Worm (Caenorhabditis elegans) whole organism, early embryonic: Measurements from ENCODE around the gene F56D6.13.

Source experiments
- B0310.2 ChIP-seq: sonication (generic microtip); optimal IDR thresholded peaks from 2 replicates; lab custom pipeline; 2016; ENCODE audit warnings: mild to moderate bottlenecking, missing genetic modification characterization, missing compliant biosample characterization
- F13C5.2 ChIP-seq: sonication (generic microtip); optimal IDR thresholded peaks from 2 replicates; lab custom pipeline; 2017; ENCODE audit warnings: mild to moderate bottlenecking, missing genetic modification characterization, inconsistent platforms, missing compliant biosample characterization
- aly-1 ChIP-seq: sonication (generic microtip); optimal IDR thresholded peaks from 2 replicates; lab custom pipeline; 2016; ENCODE audit warnings: missing genetic modification characterization, missing compliant biosample characterization
- ama-1 ChIP-seq: fragments of 150-350 bp; optimal IDR thresholded peaks from 2 replicates; lab custom pipeline; 2014
- ceh-13 ChIP-seq: fragments of 200-800 bp; sonication (Bioruptor generic); optimal IDR thresholded peaks from 2 replicates; lab custom pipeline; 2018; ENCODE audit warnings: mild to moderate bottlenecking, missing genetic modification characterization, missing compliant biosample characterization
- ceh-36 ChIP-seq: sonication (generic microtip); optimal IDR thresholded peaks from 2 replicates; lab custom pipeline; 2016; ENCODE audit warnings: missing genetic modification characterization, inconsistent platforms, missing compliant biosample characterization
- ets-7 ChIP-seq: sonication (generic microtip); optimal IDR thresholded peaks from 2 replicates; lab custom pipeline; 2016; ENCODE audit warnings: missing genotype, missing genetic modification characterization, missing compliant biosample characterization
- flt-1 ChIP-seq: fragments of 200-800 bp; sonication (Bioruptor generic); IDR thresholded peaks from 2 replicates; pipeline ENCODE4 v1.3.6; 2022; ENCODE audit warnings: missing genetic modification characterization, missing compliant biosample characterization
- hmbx-1 ChIP-seq: sonication (generic microtip); optimal IDR thresholded peaks from 2 replicates; lab custom pipeline; 2016; ENCODE audit warnings: mild to moderate bottlenecking, missing genetic modification characterization, missing compliant biosample characterization
- hmg-4 ChIP-seq: fragments of 200-800 bp; sonication (Bioruptor generic); optimal IDR thresholded peaks from 2 replicates; lab custom pipeline; 2018; ENCODE audit warnings: mild to moderate bottlenecking, missing genetic modification characterization, missing compliant biosample characterization
- hnd-1 ChIP-seq: sonication (generic microtip); optimal IDR thresholded peaks from 2 replicates; lab custom pipeline; 2016; ENCODE audit warnings: missing genetic modification characterization, missing compliant biosample characterization
- pes-1 ChIP-seq: fragments of 200-800 bp; sonication (Bioruptor generic); IDR thresholded peaks from 2 replicates; pipeline ENCODE4 v1.3.6; 2022; ENCODE audit warnings: missing genetic modification reagents, missing genetic modification characterization, missing compliant biosample characterization
- scrt-1 ChIP-seq: fragments of 200-800 bp; sonication (Bioruptor generic); IDR thresholded peaks from 2 replicates; pipeline ENCODE4 v1.3.6; 2022; ENCODE audit warnings: missing genetic modification characterization, missing compliant biosample characterization
- sea-1 ChIP-seq: fragments of 200-800 bp; sonication (Bioruptor generic); conservative IDR thresholded peaks from 2 replicates; pipeline ENCODE4 v1.3.6; 2022; ENCODE audit warnings: missing genetic modification characterization, missing compliant biosample characterization
- tbx-11 ChIP-seq: fragments of 200-800 bp; sonication (Bioruptor generic); IDR thresholded peaks from 2 replicates; pipeline ENCODE4 v1.3.6; 2022; ENCODE audit warnings: missing genetic modification characterization, missing compliant biosample characterization
- tbx-37 ChIP-seq: fragments of 200-800 bp; sonication (Bioruptor generic); conservative IDR thresholded peaks from 2 replicates; pipeline ENCODE4 v1.3.6; 2022; ENCODE audit warnings: missing genetic modification reagents, missing genetic modification characterization, missing compliant biosample characterization
- tra-4 ChIP-seq: sonication (generic microtip); optimal IDR thresholded peaks from 2 replicates; lab custom pipeline; 2017; ENCODE audit warnings: missing genetic modification characterization, missing compliant biosample characterization

Gene F56D6.13

ce11 chrIV:3869875-3870274 lies 39.3 kb upstream of the F56D6.13 start:
- no peak for TF ChIP-seq flt-1 (GFP tag; lab: Robert Waterston, UW)
- no peak for TF ChIP-seq aly-1 (tag; lab: Kevin White, UChicago)
- no peak for TF ChIP-seq hmbx-1 (tag; lab: Kevin White, UChicago)
- TF ChIP-seq tbx-11 (GFP tag; lab: Robert Waterston, UW): no peak
- TF ChIP-seq tra-4: no peak
- no peak for TF ChIP-seq scrt-1 (GFP tag; lab: Robert Waterston, UW)
- no peak for TF ChIP-seq ets-7 (tag; lab: Kevin White, UChicago)
- TF ChIP-seq tbx-37: no peak
- no peak for TF ChIP-seq F13C5.2
- no peak for TF ChIP-seq sea-1 (GFP tag; lab: Robert Waterston, UW)
- TF ChIP-seq hmg-4 (GFP tag; lab: Kevin White, UChicago): no peak
- TF ChIP-seq ceh-36 (tag; lab: Kevin White, UChicago): no peak

ce11 chrIV:3873195-3873594 lies 36.0 kb upstream of the F56D6.13 start:
- no peak for TF ChIP-seq tbx-37
- TF ChIP-seq tra-4: no peak
- TF ChIP-seq hmbx-1 (tag; lab: Kevin White, UChicago): no peak
- no peak for TF ChIP-seq aly-1 (tag; lab: Kevin White, UChicago)
- no peak for TF ChIP-seq flt-1 (GFP tag; lab: Robert Waterston, UW)
- TF ChIP-seq tbx-11 (GFP tag; lab: Robert Waterston, UW): no peak
- no peak for TF ChIP-seq scrt-1 (GFP tag; lab: Robert Waterston, UW)
- TF ChIP-seq B0310.2: no peak
- TF ChIP-seq ceh-36 (tag; lab: Kevin White, UChicago): no peak
- no peak for TF ChIP-seq ets-7 (tag; lab: Kevin White, UChicago)

- TF ChIP-seq flt-1 (GFP tag; lab: Robert Waterston, UW) (no peak), ets-7 (tag; lab: Kevin White, UChicago) (no peak), hmbx-1 (tag; lab: Kevin White, UChicago) (no peak), tbx-37 (no peak), aly-1 (tag; lab: Kevin White, UChicago) (no peak), ceh-13 (GFP tag; lab: Kevin White, UChicago) (no peak), hnd-1 (tag; lab: Kevin White, UChicago) (no peak), F13C5.2 (no peak), tbx-11 (GFP tag; lab: Robert Waterston, UW) (no peak), tra-4 (no peak)
These were observed 35.5 kb upstream of the F56D6.13 start, which contains the start of gene F37C4.5 for ce11 chrIV:3873706-3874105. Gene F37C4.5 (minus strand): TSS chrIV:3873806.

DNA sequence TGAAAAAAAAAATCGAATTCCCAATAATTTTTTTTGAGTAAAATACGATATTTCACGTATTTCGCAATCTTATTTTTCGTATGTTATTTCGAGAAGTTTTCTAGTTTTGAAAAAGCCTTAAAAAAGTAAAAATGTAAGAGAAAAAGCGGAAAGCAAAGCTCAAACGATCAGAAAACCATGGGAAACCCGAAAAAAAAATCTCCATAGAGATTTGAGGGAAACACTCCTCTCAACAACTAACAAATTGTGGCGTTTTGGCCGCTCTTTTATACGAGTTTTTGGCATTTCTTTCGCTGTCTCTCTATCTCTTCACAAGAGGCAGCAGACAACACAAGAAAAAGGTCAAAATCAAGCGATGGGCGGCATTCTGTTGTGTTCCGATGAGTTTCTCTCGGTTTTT lies 34.8 kb upstream of the F56D6.13 start:
- TF ChIP-seq tbx-11 (GFP tag; lab: Robert Waterston, UW): no peak
- no peak for TF ChIP-seq sea-1 (GFP tag; lab: Robert Waterston, UW)
- TF ChIP-seq tbx-37: no peak
- TF ChIP-seq flt-1 (GFP tag; lab: Robert Waterston, UW): no peak
- no peak for TF ChIP-seq hmg-4 (GFP tag; lab: Kevin White, UChicago)
- no peak for TF ChIP-seq ets-7 (tag; lab: Kevin White, UChicago)
- TF ChIP-seq hnd-1 (tag; lab: Kevin White, UChicago): no peak
- TF ChIP-seq aly-1 (tag; lab: Kevin White, UChicago): no peak
- no peak for TF ChIP-seq scrt-1 (GFP tag; lab: Robert Waterston, UW)
- no peak for TF ChIP-seq F13C5.2
- no peak for TF ChIP-seq tra-4

ce11 chrIV:3875260-3875659 lies 34.0 kb upstream of the F56D6.13 start:
- TF ChIP-seq tbx-37: no peak
- TF ChIP-seq ceh-36 (tag; lab: Kevin White, UChicago): no peak
- no peak for TF ChIP-seq B0310.2
- TF ChIP-seq tra-4: no peak
- no peak for TF ChIP-seq sea-1 (GFP tag; lab: Robert Waterston, UW)
- no peak for TF ChIP-seq pes-1
- TF ChIP-seq F13C5.2: no peak
- TF ChIP-seq tbx-11 (GFP tag; lab: Robert Waterston, UW): no peak
- no peak for TF ChIP-seq ceh-13 (GFP tag; lab: Kevin White, UChicago)

DNA sequence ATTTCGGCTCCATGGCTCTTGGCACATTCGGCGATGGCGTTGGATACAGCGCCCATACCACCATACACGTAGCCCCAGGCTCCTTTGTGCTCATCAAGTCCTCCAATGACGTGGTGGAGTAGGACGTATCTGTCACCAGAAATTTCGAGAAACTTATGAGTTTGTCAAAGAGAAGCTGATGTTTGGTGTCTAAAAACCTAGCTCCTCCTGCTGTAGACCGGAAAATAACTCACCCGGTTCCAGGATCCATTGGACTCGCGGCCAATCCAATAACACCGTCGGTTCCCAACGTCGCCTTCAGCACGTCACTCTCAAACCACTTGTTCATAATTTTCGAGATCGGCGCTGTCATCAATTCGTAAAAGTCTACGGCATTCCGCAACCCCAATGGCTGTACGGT lies 32.3 kb upstream of the F56D6.13 start:
- TF ChIP-seq ets-7 (tag; lab: Kevin White, UChicago) (no peak), flt-1 (GFP tag; lab: Robert Waterston, UW) (no peak), scrt-1 (GFP tag; lab: Robert Waterston, UW) (no peak), ceh-36 (tag; lab: Kevin White, UChicago) (no peak), ama-1 (no peak), hmbx-1 (tag; lab: Kevin White, UChicago) (no peak), hmg-4 (GFP tag; lab: Kevin White, UChicago) (no peak), B0310.2 (no peak), ceh-13 (GFP tag; lab: Kevin White, UChicago) (no peak), aly-1 (tag; lab: Kevin White, UChicago) (no peak), tbx-37 (no peak), hnd-1 (tag; lab: Kevin White, UChicago) (no peak), pes-1 (no peak), sea-1 (GFP tag; lab: Robert Waterston, UW) (no peak), F13C5.2 (no peak)

ce11 chrIV:3878283-3878938 lies 30.8 kb upstream of the F56D6.13 start, which contains the start of gene F37C4.6:
Gene F37C4.6 (minus strand): TSS chrIV:3878333.
- TF ChIP-seq F13C5.2 (no peak), flt-1 (GFP tag; lab: Robert Waterston, UW) (no peak), tbx-37 (no peak), hmg-4 (GFP tag; lab: Kevin White, UChicago) (no peak), ceh-13 (GFP tag; lab: Kevin White, UChicago) (no peak), tra-4 (no peak), tbx-11 (GFP tag; lab: Robert Waterston, UW) (no peak), aly-1 (tag; lab: Kevin White, UChicago) (no peak), ama-1 (no peak), pes-1 (no peak)
